Worm (Caenorhabditis elegans) whole organism, late embryonic: ENCODE results near the gene Y32B12A.5.

ENCODE experiments used
- ama-1 ChIP-seq: fragments of 150-350 bp; optimal IDR thresholded peaks from 2 replicates; lab custom pipeline; 2014
- ceh-22 ChIP-seq: sonication (generic microtip); optimal IDR thresholded peaks from 2 replicates; lab custom pipeline; 2017; ENCODE audit warnings: missing biosample characterization, missing genetic modification characterization
- ceh-9 ChIP-seq: sonication (generic microtip); optimal IDR thresholded peaks from 2 replicates; lab custom pipeline; 2016; ENCODE audit warnings: mild to moderate bottlenecking, missing genetic modification characterization, inconsistent platforms, missing compliant biosample characterization
- nfya-1 ChIP-seq: sonication (generic microtip); optimal IDR thresholded peaks from 2 replicates; lab custom pipeline; 2017; ENCODE audit warnings: missing genetic modification characterization, mild to moderate bottlenecking, missing compliant biosample characterization, antibody characterized with exemption, moderate library complexity
- pqm-1 ChIP-seq: sonication (generic microtip); optimal IDR thresholded peaks from 2 replicates; lab custom pipeline; 2016; ENCODE audit warnings: missing genetic modification characterization, missing compliant biosample characterization
- rnt-1 ChIP-seq: sonication (generic microtip); optimal IDR thresholded peaks from 2 replicates; lab custom pipeline; 2016; ENCODE audit warnings: missing genetic modification characterization, missing compliant biosample characterization
- tbx-2 ChIP-seq: sonication (generic microtip); optimal IDR thresholded peaks from 2 replicates; lab custom pipeline; 2016; ENCODE audit warnings: missing genetic modification characterization, missing compliant biosample characterization
- tbx-7 ChIP-seq: sonication (generic microtip); optimal IDR thresholded peaks from 2 replicates; lab custom pipeline; 2016; ENCODE audit warnings: missing genotype, missing genetic modification characterization, missing compliant biosample characterization
- unc-55 ChIP-seq: sonication (generic microtip); optimal IDR thresholded peaks from 2 replicates; lab custom pipeline; 2017; ENCODE audit warnings: missing biosample characterization, missing genetic modification reagents, missing genetic modification characterization

- TF ChIP-seq ceh-22 (tag; lab: Kevin White, UChicago) (no peak), tbx-2 (tag; lab: Kevin White, UChicago) (no peak), tbx-7 (tag; lab: Kevin White, UChicago) (no peak), unc-55 (GFP tag; lab: Kevin White, UChicago) (no peak), pqm-1 (tag; lab: Kevin White, UChicago) (no peak), nfya-1 (tag; lab: Kevin White, UChicago) (no peak), rnt-1 (tag; lab: Kevin White, UChicago) (no peak), ama-1 (no peak), ceh-9 (tag; lab: Kevin White, UChicago) (no peak)
Measured at ce11 chrV:16536701-16537100, 49.3 kb upstream of the Y32B12A.5 start, which contains the start of gene Y32B12B.1.
